Fruit fly (Drosophila melanogaster) whole organism, pupa: Measurements from ENCODE around the gene CG7264.

ENCODE experiments used
- CG10348 ChIP-seq: fragments of 200-800 bp; sonication (Bioruptor generic); IDR thresholded peaks from 2 replicates; pipeline ENCODE4 v1.3.6; 2022; ENCODE audit warnings: missing biosample characterization, missing genetic modification characterization
- CG12605 ChIP-seq: fragments of 200-800 bp; sonication (Bioruptor generic); IDR thresholded peaks from 2 replicates; pipeline ENCODE4 v1.3.6; 2022; ENCODE audit warnings: missing biosample characterization, missing genetic modification characterization
- CG13204 ChIP-seq: fragments of 200-800 bp; sonication (Bioruptor generic); optimal IDR thresholded peaks from 2 replicates; lab custom pipeline; 2018; ENCODE audit warnings: missing biosample characterization, mild to moderate bottlenecking, missing genetic modification characterization, moderate library complexity
- CG14655 ChIP-seq: fragments of 200-800 bp; sonication (Bioruptor generic); optimal IDR thresholded peaks from 3 replicates; lab custom pipeline; 2017; ENCODE audit warnings: mild to moderate bottlenecking, missing biosample characterization, missing genetic modification reagents, missing genetic modification characterization
- CG15710 ChIP-seq: fragments of 200-800 bp; sonication (Bioruptor generic); optimal IDR thresholded peaks from 2 replicates; lab custom pipeline; 2018; ENCODE audit warnings: missing biosample characterization, mild to moderate bottlenecking, missing genetic modification characterization, moderate library complexity
- CG17806 ChIP-seq: fragments of 200-800 bp; sonication (Bioruptor generic); optimal IDR thresholded peaks from 2 replicates; lab custom pipeline; 2018; ENCODE audit warnings: missing biosample characterization, mild to moderate bottlenecking, missing genetic modification characterization, moderate library complexity
- CG32121 ChIP-seq: fragments of 200-800 bp; sonication (Bioruptor generic); IDR thresholded peaks from 2 replicates; pipeline ENCODE4 v1.3.6; 2022; ENCODE audit warnings: missing biosample characterization, missing genetic modification characterization
- CG34367 ChIP-seq: fragments of 200-800 bp; sonication (Bioruptor generic); optimal IDR thresholded peaks from 2 replicates; lab custom pipeline; 2018; ENCODE audit warnings: missing biosample characterization, mild to moderate bottlenecking, missing genetic modification characterization
- CG4496 ChIP-seq: fragments of 200-800 bp; sonication (Bioruptor generic); IDR thresholded peaks from 3 replicates; pipeline ENCODE4 v1.3.6; 2022; ENCODE audit warnings: missing biosample characterization, missing genetic modification characterization
- CG8159 ChIP-seq: fragments of 200-800 bp; sonication (Bioruptor generic); optimal IDR thresholded peaks from 3 replicates; lab custom pipeline; 2018; ENCODE audit warnings: missing biosample characterization, mild to moderate bottlenecking, missing genetic modification characterization, moderate library complexity
- CG8301 ChIP-seq: fragments of 200-800 bp; sonication (Bioruptor generic); optimal IDR thresholded peaks from 2 replicates; lab custom pipeline; 2018; ENCODE audit warnings: missing biosample characterization, mild to moderate bottlenecking, missing genetic modification characterization
- CG9948 ChIP-seq: fragments of 200-800 bp; sonication (Bioruptor generic); optimal IDR thresholded peaks from 2 replicates; lab custom pipeline; 2018; ENCODE audit warnings: missing biosample characterization, mild to moderate bottlenecking, missing genetic modification characterization, moderate library complexity
- D1 ChIP-seq: fragments of 200-800 bp; sonication (Bioruptor generic); optimal IDR thresholded peaks from 2 replicates; lab custom pipeline; 2018; ENCODE audit warnings: missing biosample characterization, mild to moderate bottlenecking, missing genetic modification characterization, moderate library complexity
- EcR ChIP-seq: fragments of 200-800 bp; sonication (Bioruptor generic); optimal IDR thresholded peaks from 3 replicates; lab custom pipeline; 2019; ENCODE audit warnings: missing biosample characterization, missing genetic modification characterization, mild to moderate bottlenecking, moderate library complexity, missing genetic modification reagents
- Ets98B ChIP-seq: fragments of 200-800 bp; sonication (Bioruptor generic); IDR thresholded peaks from 2 replicates; pipeline ENCODE4 v1.3.6; 2022; ENCODE audit warnings: missing biosample characterization, missing genetic modification characterization
- Pif1A ChIP-seq: fragments of 200-800 bp; sonication (Bioruptor generic); optimal IDR thresholded peaks from 3 replicates; lab custom pipeline; 2016; ENCODE audit warnings: missing biosample characterization, missing genetic modification characterization
- Pif1B ChIP-seq: fragments of 200-800 bp; sonication (Bioruptor generic); optimal IDR thresholded peaks from 3 replicates; lab custom pipeline; 2016; ENCODE audit warnings: missing biosample characterization, missing genetic modification characterization
- Snoo ChIP-seq: fragments of 200-800 bp; sonication (Bioruptor generic); optimal IDR thresholded peaks from 3 replicates; lab custom pipeline; 2017; ENCODE audit warnings: missing biosample characterization, mild to moderate bottlenecking, missing genetic modification characterization, inconsistent platforms
- fd96Ca ChIP-seq: fragments of 200-800 bp; sonication (Bioruptor generic); IDR thresholded peaks from 3 replicates; pipeline ENCODE4 v1.3.6; 2022; ENCODE audit warnings: missing biosample characterization, missing genetic modification characterization
- gl ChIP-seq: fragments of 200-800 bp; sonication (Bioruptor generic); optimal IDR thresholded peaks from 2 replicates; lab custom pipeline; 2018; ENCODE audit warnings: missing biosample characterization, mild to moderate bottlenecking, missing genetic modification characterization
- rn ChIP-seq: fragments of 200-800 bp; sonication (Bioruptor generic); IDR thresholded peaks from 2 replicates; pipeline ENCODE4 v1.3.6; 2022; ENCODE audit warnings: missing biosample characterization, missing genetic modification characterization

Gene CG7264

dm6 chr3L:11800761-11801160 is 28.1 kb upstream of the CG7264 start, which contains the start of gene Gcat:
Gene Gcat (minus strand): TSS chr3L:11800861.
- no peak for TF ChIP-seq D1
- TF ChIP-seq CG8301 = no peak
- no peak for TF ChIP-seq Pif1B
- TF ChIP-seq CG9948 (tag; lab: Kevin White, UChicago) = no peak
- no peak for TF ChIP-seq CG15710 (tag; lab: Kevin White, UChicago)
- no peak for TF ChIP-seq CG14655 (GFP tag; lab: Kevin White, UChicago)
- TF ChIP-seq Snoo (tag; lab: Kevin White, UChicago) = no peak
- TF ChIP-seq CG4496 = no peak
- TF ChIP-seq CG34367 (tag; lab: Kevin White, UChicago) = no peak
- no peak for TF ChIP-seq CG8159
- TF ChIP-seq CG10348 (GFP tag; lab: Robert Waterston, UW) = no peak
- TF ChIP-seq CG13204 (GFP tag; lab: Kevin White, UChicago) = no peak
- TF ChIP-seq Pif1A (GFP tag; lab: Kevin White, UChicago) = no peak
- TF ChIP-seq EcR = no peak
- no peak for TF ChIP-seq gl (tag; lab: Kevin White, UChicago)
- TF ChIP-seq rn (GFP tag; lab: Robert Waterston, UW) = no peak

dm6 chr3L:11801622-11802021 is 27.2 kb upstream of the CG7264 start:
- TF ChIP-seq CG13204 (GFP tag; lab: Kevin White, UChicago) (no peak), rn (GFP tag; lab: Robert Waterston, UW) (no peak), CG32121 (GFP tag; lab: Robert Waterston, UW) (no peak), CG4496 (no peak), CG8301 (no peak), CG15710 (tag; lab: Kevin White, UChicago) (no peak), CG17806 (tag; lab: Kevin White, UChicago) (no peak), Pif1B (no peak), CG12605 (GFP tag; lab: Robert Waterston, UW) (no peak), Ets98B (GFP tag; lab: Robert Waterston, UW) (no peak), fd96Ca (GFP tag; lab: Robert Waterston, UW) (no peak), Pif1A (GFP tag; lab: Kevin White, UChicago) (no peak), EcR (no peak), Snoo (tag; lab: Kevin White, UChicago) (no peak), CG9948 (tag; lab: Kevin White, UChicago) (no peak), D1 (no peak), CG14655 (GFP tag; lab: Kevin White, UChicago) (no peak), CG8159 (no peak)

- TF ChIP-seq CG32121 (GFP tag; lab: Robert Waterston, UW) (no peak), Pif1A (GFP tag; lab: Kevin White, UChicago) (no peak), Ets98B (GFP tag; lab: Robert Waterston, UW) (no peak), CG12605 (GFP tag; lab: Robert Waterston, UW) (no peak), CG13204 (GFP tag; lab: Kevin White, UChicago) (no peak), CG15710 (tag; lab: Kevin White, UChicago) (no peak), CG34367 (tag; lab: Kevin White, UChicago) (no peak), CG14655 (GFP tag; lab: Kevin White, UChicago) (no peak), CG9948 (tag; lab: Kevin White, UChicago) (no peak), D1 (no peak), fd96Ca (GFP tag; lab: Robert Waterston, UW) (no peak), CG17806 (tag; lab: Kevin White, UChicago) (no peak), EcR (no peak), CG8159 (no peak), CG8301 (no peak), CG4496 (no peak), rn (GFP tag; lab: Robert Waterston, UW) (no peak), CG10348 (GFP tag; lab: Robert Waterston, UW) (no peak), Snoo (tag; lab: Kevin White, UChicago) (no peak)
These were observed 14.2 kb upstream of the CG7264 start, which contains the start of gene Cubn2 for dm6 chr3L:11814655-11815054. Gene Cubn2 (minus strand): TSS chr3L:11814755.

- no peak for TF ChIP-seq EcR
- no peak for TF ChIP-seq Pif1B
- no peak for TF ChIP-seq Pif1A (GFP tag; lab: Kevin White, UChicago)
- no peak for TF ChIP-seq CG12605 (GFP tag; lab: Robert Waterston, UW)
- TF ChIP-seq CG17806 (tag; lab: Kevin White, UChicago) = no peak
- no peak for TF ChIP-seq D1
- TF ChIP-seq CG8301 = no peak
- TF ChIP-seq CG10348 (GFP tag; lab: Robert Waterston, UW) = no peak
- no peak for TF ChIP-seq Ets98B (GFP tag; lab: Robert Waterston, UW)
- TF ChIP-seq Snoo (tag; lab: Kevin White, UChicago) = no peak
- TF ChIP-seq CG4496 = no peak
- no peak for TF ChIP-seq CG34367 (tag; lab: Kevin White, UChicago)
- no peak for TF ChIP-seq CG8159
- TF ChIP-seq CG32121 (GFP tag; lab: Robert Waterston, UW) = no peak
These were observed 13.5 kb upstream of the CG7264 start, which contains the start of gene CG14130 for dm6 chr3L:11815220-11815797. Gene CG14130 (plus strand): TSS chr3L:11815444.

- TF ChIP-seq Ets98B (GFP tag; lab: Robert Waterston, UW) (no peak), fd96Ca (GFP tag; lab: Robert Waterston, UW) (no peak), rn (GFP tag; lab: Robert Waterston, UW) (no peak), CG13204 (GFP tag; lab: Kevin White, UChicago) (no peak), CG9948 (tag; lab: Kevin White, UChicago) (no peak), CG8159 (no peak), CG15710 (tag; lab: Kevin White, UChicago) (no peak), CG34367 (tag; lab: Kevin White, UChicago) (no peak), EcR (no peak), gl (tag; lab: Kevin White, UChicago) (no peak), CG17806 (tag; lab: Kevin White, UChicago) (no peak), CG10348 (GFP tag; lab: Robert Waterston, UW) (no peak), CG14655 (GFP tag; lab: Kevin White, UChicago) (no peak), CG12605 (GFP tag; lab: Robert Waterston, UW) (no peak), Snoo (tag; lab: Kevin White, UChicago) (no peak)
- TF ChIP-seq, all 21 proteins: peak for 0
These were observed 12.2 kb upstream of the CG7264 start for dm6 chr3L:11816641-11817040.
